Worm (Caenorhabditis elegans) whole organism, L3 larva: Measurements from ENCODE around the gene ptc-3.

Experiments
- R02D3.7 ChIP-seq: fragments of 150-350 bp; optimal IDR thresholded peaks from 2 replicates; lab custom pipeline; 2014; ENCODE audit warnings: missing biosample characterization, missing genetic modification characterization
- ceh-28 ChIP-seq: fragments of 150-350 bp; optimal IDR thresholded peaks from 2 replicates; lab custom pipeline; 2014; ENCODE audit warnings: missing biosample characterization, missing genetic modification reagents, missing genetic modification characterization
- ceh-9 ChIP-seq: sonication (generic microtip); optimal IDR thresholded peaks from 2 replicates; lab custom pipeline; 2018; ENCODE audit warnings: missing biosample characterization, missing genetic modification characterization
- egl-5 ChIP-seq: fragments of 150-350 bp; optimal IDR thresholded peaks from 2 replicates; lab custom pipeline; 2017; ENCODE audit warnings: missing biosample characterization, missing genetic modification reagents, missing genetic modification characterization, inconsistent platforms
- elt-1 ChIP-seq: fragments of 150-350 bp; optimal IDR thresholded peaks from 2 replicates; lab custom pipeline; 2014; ENCODE audit warnings: missing biosample characterization, missing genetic modification characterization
- elt-2 ChIP-seq: sonication (generic microtip); optimal IDR thresholded peaks from 2 replicates; lab custom pipeline; 2016; ENCODE audit warnings: missing genetic modification reagents, mild to moderate bottlenecking, missing genetic modification characterization, missing compliant biosample characterization
- elt-3 ChIP-seq, 3 experiments: fragments of 150-350 bp in 1 of 3; sonication (generic microtip) in 2 of 3; optimal IDR thresholded peaks; 2 replicates in 2 of 3; 4 replicates in 1 of 3; lab custom pipeline; 2014 to 2017; ENCODE audit warnings: missing biosample characterization in 3 of 3, missing genetic modification characterization in 3 of 3
- fkh-10 ChIP-seq: sonication (generic microtip); optimal IDR thresholded peaks from 2 replicates; lab custom pipeline; 2017; ENCODE audit warnings: missing biosample characterization, missing genetic modification reagents, missing genetic modification characterization
- fkh-2 ChIP-seq: fragments of 150-350 bp; optimal IDR thresholded peaks from 2 replicates; lab custom pipeline; 2014; ENCODE audit warnings: missing biosample characterization, missing genetic modification reagents, missing genetic modification characterization
- fos-1 ChIP-seq: fragments of 150-350 bp; optimal IDR thresholded peaks from 2 replicates; lab custom pipeline; 2014; ENCODE audit warnings: missing biosample characterization, missing genetic modification characterization
- hmg-11 ChIP-seq: sonication (generic microtip); optimal IDR thresholded peaks from 2 replicates; lab custom pipeline; 2016; ENCODE audit warnings: missing genetic modification characterization, missing compliant biosample characterization
- jun-1 ChIP-seq: fragments of 150-350 bp; optimal IDR thresholded peaks from 2 replicates; lab custom pipeline; 2014; ENCODE audit warnings: missing biosample characterization, missing genetic modification reagents, missing genetic modification characterization
- lsy-12 ChIP-seq: sonication (generic microtip); optimal IDR thresholded peaks from 2 replicates; lab custom pipeline; 2016; ENCODE audit warnings: mild to moderate bottlenecking, missing genetic modification characterization, missing compliant biosample characterization
- mdl-1 ChIP-seq: fragments of 150-350 bp; optimal IDR thresholded peaks from 2 replicates; lab custom pipeline; 2014; ENCODE audit warnings: missing biosample characterization, missing genetic modification characterization
- mml-1 ChIP-seq: fragments of 150-350 bp; sonication (generic microtip); optimal IDR thresholded peaks from 3 replicates; lab custom pipeline; 2014; ENCODE audit warnings: missing biosample characterization, missing genetic modification characterization
- nfya-1 ChIP-seq: sonication (generic microtip); optimal IDR thresholded peaks from 2 replicates; lab custom pipeline; 2017; ENCODE audit warnings: missing genetic modification characterization, mild to moderate bottlenecking, missing compliant biosample characterization, antibody characterized with exemption, moderate library complexity; ENCODE audit not compliant: insufficient read depth
- nhr-12 ChIP-seq: fragments of 150-350 bp; optimal IDR thresholded peaks from 2 replicates; lab custom pipeline; 2014; ENCODE audit warnings: missing biosample characterization, missing genetic modification characterization
- nhr-23 ChIP-seq: fragments of 150-350 bp; optimal IDR thresholded peaks from 2 replicates; lab custom pipeline; 2014; ENCODE audit warnings: missing biosample characterization, missing genetic modification reagents, missing genetic modification characterization
- nhr-237 ChIP-seq: fragments of 150-350 bp; optimal IDR thresholded peaks from 2 replicates; lab custom pipeline; 2014; ENCODE audit warnings: missing biosample characterization, missing genetic modification characterization
- nhr-28 ChIP-seq: fragments of 150-350 bp; optimal IDR thresholded peaks from 2 replicates; lab custom pipeline; 2014; ENCODE audit warnings: missing biosample characterization, missing genetic modification characterization
- nhr-67 ChIP-seq: fragments of 150-350 bp; optimal IDR thresholded peaks from 2 replicates; lab custom pipeline; 2014; ENCODE audit warnings: missing biosample characterization, missing genetic modification characterization
- nhr-76 ChIP-seq: fragments of 150-350 bp; sonication (generic microtip); optimal IDR thresholded peaks from 5 replicates; lab custom pipeline; 2014; ENCODE audit warnings: missing biosample characterization, missing genetic modification characterization
- nhr-77 ChIP-seq: fragments of 150-350 bp; optimal IDR thresholded peaks from 2 replicates; lab custom pipeline; 2014; ENCODE audit warnings: missing biosample characterization, missing genetic modification characterization
- pha-4 ChIP-seq: fragments of 150-350 bp; optimal IDR thresholded peaks from 2 replicates; lab custom pipeline; 2014; ENCODE audit warnings: missing biosample characterization, missing genetic modification reagents, missing genetic modification characterization
- pqm-1 ChIP-seq: fragments of 150-350 bp; optimal IDR thresholded peaks from 2 replicates; lab custom pipeline; 2017; ENCODE audit warnings: missing biosample characterization, missing genetic modification characterization, inconsistent platforms
- sea-2 ChIP-seq: fragments of 150-350 bp; sonication (generic microtip); optimal IDR thresholded peaks from 4 replicates; lab custom pipeline; 2014; ENCODE audit warnings: missing biosample characterization, missing genetic modification reagents, missing genetic modification characterization
- skn-1 ChIP-seq: fragments of 150-350 bp; optimal IDR thresholded peaks from 2 replicates; lab custom pipeline; 2014; ENCODE audit warnings: missing biosample characterization, missing genetic modification characterization
- snpc-4 ChIP-seq: fragments of 150-350 bp; optimal IDR thresholded peaks from 2 replicates; lab custom pipeline; 2014; ENCODE audit warnings: missing biosample characterization, missing genetic modification characterization
- tbx-2 ChIP-seq: sonication (generic microtip); optimal IDR thresholded peaks from 2 replicates; lab custom pipeline; 2016; ENCODE audit warnings: mild to moderate bottlenecking, missing genetic modification characterization, missing compliant biosample characterization
- unc-39 ChIP-seq: sonication (generic microtip); optimal IDR thresholded peaks from 4 replicates; lab custom pipeline; 2017; ENCODE audit warnings: missing biosample characterization, missing genetic modification characterization
- unc-62 ChIP-seq: fragments of 150-350 bp; sonication (generic microtip); optimal IDR thresholded peaks from 4 replicates; lab custom pipeline; 2014; ENCODE audit warnings: missing biosample characterization, missing genetic modification reagents, missing genetic modification characterization
- zag-1 ChIP-seq: fragments of 150-350 bp; optimal IDR thresholded peaks from 2 replicates; lab custom pipeline; 2014; ENCODE audit warnings: missing biosample characterization, missing genetic modification characterization
- ztf-11 ChIP-seq: fragments of 150-350 bp; optimal IDR thresholded peaks from 2 replicates; lab custom pipeline; 2014; ENCODE audit warnings: missing biosample characterization, missing genetic modification characterization

The ptc-3 gene

ce11 chrII:2862557-2863035 is 10.2 kb upstream of the ptc-3 start:
- TF ChIP-seq unc-62 (GFP tag; lab: Kevin White, UChicago), result no peak
- no peak for TF ChIP-seq nfya-1 (tag; lab: Kevin White, UChicago)
- no peak for TF ChIP-seq sea-2 (GFP tag; lab: Kevin White, UChicago)
- TF ChIP-seq elt-2, result no peak
- TF ChIP-seq ceh-28 (tag; lab: Kevin White, UChicago), result no peak
- no peak for TF ChIP-seq nhr-67 (tag; lab: Kevin White, UChicago)
- TF ChIP-seq egl-5 (tag; lab: Kevin White, UChicago), result no peak
- no peak for TF ChIP-seq ztf-11 (tag; lab: Kevin White, UChicago)

DNA sequence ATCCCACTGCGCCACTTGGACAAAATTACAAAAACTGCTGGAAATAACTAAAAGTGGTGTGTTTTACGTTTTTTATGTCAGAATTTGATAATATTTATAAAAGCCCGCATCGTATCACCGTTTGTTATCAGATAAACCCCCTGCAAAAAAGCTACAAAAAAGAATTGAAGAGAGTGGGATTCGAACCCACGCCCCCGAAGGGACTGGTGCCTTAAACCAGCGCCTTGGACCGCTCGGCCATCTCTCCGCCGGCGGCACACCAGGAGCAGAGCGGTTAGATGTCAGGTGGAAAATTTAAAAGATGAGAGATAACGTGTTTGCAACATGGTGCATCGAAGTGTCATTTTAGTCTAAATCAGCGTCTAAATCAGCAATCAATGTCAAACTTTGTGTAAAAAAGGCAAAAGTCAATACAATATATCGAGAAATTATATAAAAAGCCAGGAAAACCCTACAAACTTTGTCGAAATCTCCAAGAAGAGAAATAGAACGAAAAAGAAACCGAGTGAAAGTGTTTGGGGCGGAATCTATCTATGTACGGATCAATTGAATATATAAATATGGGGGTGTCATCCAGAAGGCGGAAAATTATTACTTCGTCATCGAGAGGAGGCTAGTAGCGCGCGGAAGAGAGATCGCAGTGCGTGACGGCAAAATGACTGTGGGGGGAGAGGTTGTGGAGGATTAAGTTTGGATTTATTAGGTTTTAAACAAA is 9.1 kb upstream of the ptc-3 start:
- TF ChIP-seq tbx-2 (tag; lab: Kevin White, UChicago) (no peak), hmg-11 (tag; lab: Kevin White, UChicago) (peak; percentile 32), elt-2 (peak; percentile 19), unc-62 (GFP tag; lab: Kevin White, UChicago) (no peak)

- TF ChIP-seq nhr-237 (tag; lab: Kevin White, UChicago), result no peak
- TF ChIP-seq nhr-28, result no peak
- TF ChIP-seq zag-1 (tag; lab: Kevin White, UChicago), result no peak
- no peak for TF ChIP-seq fkh-2 (tag; lab: Kevin White, UChicago)
- TF ChIP-seq nhr-12 (tag; lab: Kevin White, UChicago), result no peak
- no peak for TF ChIP-seq snpc-4 (tag; lab: Kevin White, UChicago)
- TF ChIP-seq nfya-1 (tag; lab: Kevin White, UChicago), result peak; percentile 10
- TF ChIP-seq pqm-1, result no peak
- no peak for TF ChIP-seq jun-1 (tag; lab: Kevin White, UChicago)
- no peak for TF ChIP-seq nhr-76 (tag; lab: Kevin White, UChicago)
- TF ChIP-seq hmg-11 (tag; lab: Kevin White, UChicago), result no peak
- no peak for TF ChIP-seq fos-1 (tag; lab: Kevin White, UChicago)
- TF ChIP-seq elt-3 (tag; optimal IDR thresholded peaks at IDR 0.05; lab: Kevin White, UChicago), result no peak
- TF ChIP-seq ceh-9 (tag; lab: Kevin White, UChicago), result no peak
- no peak for TF ChIP-seq unc-62 (GFP tag; lab: Kevin White, UChicago)
- peak; percentile 24 for TF ChIP-seq pha-4 (tag; lab: Kevin White, UChicago)
- peak; percentile 43 for TF ChIP-seq nhr-23 (tag; lab: Kevin White, UChicago)
- no peak for TF ChIP-seq mml-1 (tag; lab: Kevin White, UChicago)
- TF ChIP-seq fkh-10 (GFP tag; lab: Kevin White, UChicago), result no peak
- no peak for TF ChIP-seq skn-1 (tag; lab: Kevin White, UChicago)
- TF ChIP-seq ztf-11 (tag; lab: Kevin White, UChicago), result no peak
- TF ChIP-seq elt-1, result no peak
Measured at ce11 chrII:2859873-2860821, 7.8 kb upstream of the ptc-3 start.

DNA sequence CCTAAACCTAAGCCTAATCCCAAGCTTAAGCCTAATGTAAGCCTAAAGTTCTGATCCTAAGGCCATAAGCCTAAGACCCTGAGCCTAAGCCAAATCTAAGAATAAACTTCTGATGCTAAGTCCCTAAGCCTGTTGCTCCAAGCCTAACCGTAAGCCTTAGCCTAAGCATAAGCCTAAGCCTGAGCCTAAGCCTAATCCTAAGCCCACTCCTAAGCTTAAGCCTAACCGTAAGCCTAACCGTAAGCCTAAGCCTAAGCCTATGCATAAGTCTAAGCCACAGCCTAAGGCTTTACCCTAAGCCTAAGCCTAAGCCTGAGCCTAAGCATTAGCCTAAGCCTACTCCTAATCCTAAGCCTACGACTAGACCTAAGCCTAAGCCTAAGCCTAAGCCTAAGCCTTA is 6.9 kb upstream of the ptc-3 start:
- no peak for TF ChIP-seq nhr-76 (tag; lab: Kevin White, UChicago)
- TF ChIP-seq, all 47 proteins: peak for 0

DNA sequence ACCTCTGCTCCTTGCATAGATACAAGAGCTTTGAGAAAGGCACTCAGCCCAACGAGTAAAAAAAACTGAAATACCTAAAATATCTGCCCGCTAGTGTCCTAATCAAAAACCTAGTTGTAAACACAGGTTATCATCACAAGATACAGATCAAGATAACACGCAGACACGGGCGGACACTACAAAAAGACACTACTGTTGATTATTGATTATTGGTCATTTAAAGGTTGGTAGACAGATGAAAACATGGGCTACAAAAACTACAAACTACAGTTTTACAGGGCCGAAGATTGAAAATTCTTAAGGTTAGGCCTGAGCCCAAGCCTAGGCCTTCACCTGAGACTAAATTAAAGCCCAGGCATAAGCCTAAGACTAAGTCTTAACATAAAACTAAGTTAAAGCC is 6.5 kb upstream of the ptc-3 start:
- TF ChIP-seq nhr-67 (tag; lab: Kevin White, UChicago) (no peak), lsy-12 (tag; lab: Kevin White, UChicago) (no peak), ceh-9 (tag; lab: Kevin White, UChicago) (no peak), nhr-77 (tag; lab: Kevin White, UChicago) (no peak), tbx-2 (tag; lab: Kevin White, UChicago) (no peak), snpc-4 (tag; lab: Kevin White, UChicago) (no peak), elt-2 (no peak), pha-4 (tag; lab: Kevin White, UChicago) (no peak), jun-1 (tag; lab: Kevin White, UChicago) (no peak), hmg-11 (tag; lab: Kevin White, UChicago) (no peak), skn-1 (tag; lab: Kevin White, UChicago) (no peak), fkh-2 (tag; lab: Kevin White, UChicago) (no peak), mdl-1 (tag; lab: Kevin White, UChicago) (no peak), zag-1 (tag; lab: Kevin White, UChicago) (no peak), R02D3.7 (tag; lab: Kevin White, UChicago) (no peak), unc-39 (tag; lab: Kevin White, UChicago) (no peak)
